Worm (Caenorhabditis elegans): ENCODE results near the gene ZK470.4.

DNA sequence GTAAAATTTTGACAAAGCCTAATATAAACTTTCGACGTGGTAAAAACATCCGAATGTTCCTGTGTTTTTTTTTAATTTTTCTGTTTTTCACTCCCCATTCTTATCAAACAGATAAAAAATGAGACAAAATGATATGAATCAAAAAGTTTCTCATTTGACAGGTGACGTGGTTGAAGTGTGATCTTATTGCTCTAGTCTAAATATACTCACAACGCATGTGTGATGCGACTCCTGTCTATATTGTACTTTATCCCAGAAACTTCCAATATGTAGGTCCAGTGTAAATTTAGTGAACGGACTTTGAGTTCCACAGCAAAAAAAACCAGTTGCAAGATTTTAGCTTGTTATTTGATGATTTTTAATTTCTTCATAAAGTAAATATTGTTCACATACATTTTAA lies 8.2 kb downstream of the ZK470.4 start:
- TF ChIP-seq aly-2 (tag; optimal IDR thresholded peaks at IDR 0.05): no peak
- TF ChIP-seq daf-19 (GFP tag; conservative IDR thresholded peaks at IDR 0.05): no peak
- TF ChIP-seq rbr-2 (tag; optimal IDR thresholded peaks at IDR 0.05): no peak
- TF ChIP-seq daf-12 (tag; optimal IDR thresholded peaks at IDR 0.05): no peak
- peak; percentile 11 for TF ChIP-seq hlh-11 (tag; optimal IDR thresholded peaks at IDR 0.05)
- TF ChIP-seq T20F7.1 (GFP tag; optimal IDR thresholded peaks at IDR 0.05): no peak
